Fruit fly (Drosophila melanogaster) whole organism, pupa: Measurements from ENCODE around the gene cutlet.
A peak's percentile ranks its signal among the peaks of the same experiment; 100 is the strongest.

Source experiments
- CG10348 ChIP-seq: fragments of 200-800 bp; sonication (Bioruptor generic); IDR thresholded peaks from 2 replicates; pipeline ENCODE4 v1.3.6; 2022; ENCODE audit warnings: missing biosample characterization, missing genetic modification characterization
- CG12605 ChIP-seq: fragments of 200-800 bp; sonication (Bioruptor generic); IDR thresholded peaks from 2 replicates; pipeline ENCODE4 v1.3.6; 2022; ENCODE audit warnings: missing biosample characterization, missing genetic modification characterization
- CG13204 ChIP-seq: fragments of 200-800 bp; sonication (Bioruptor generic); optimal IDR thresholded peaks from 2 replicates; lab custom pipeline; 2018; ENCODE audit warnings: missing biosample characterization, mild to moderate bottlenecking, missing genetic modification characterization, moderate library complexity
- CG14655 ChIP-seq: fragments of 200-800 bp; sonication (Bioruptor generic); optimal IDR thresholded peaks from 3 replicates; lab custom pipeline; 2017; ENCODE audit warnings: mild to moderate bottlenecking, missing biosample characterization, missing genetic modification reagents, missing genetic modification characterization
- CG15710 ChIP-seq: fragments of 200-800 bp; sonication (Bioruptor generic); optimal IDR thresholded peaks from 2 replicates; lab custom pipeline; 2018; ENCODE audit warnings: missing biosample characterization, mild to moderate bottlenecking, missing genetic modification characterization, moderate library complexity
- CG17806 ChIP-seq: fragments of 200-800 bp; sonication (Bioruptor generic); optimal IDR thresholded peaks from 2 replicates; lab custom pipeline; 2018; ENCODE audit warnings: missing biosample characterization, mild to moderate bottlenecking, missing genetic modification characterization, moderate library complexity
- CG32121 ChIP-seq: fragments of 200-800 bp; sonication (Bioruptor generic); IDR thresholded peaks from 2 replicates; pipeline ENCODE4 v1.3.6; 2022; ENCODE audit warnings: missing biosample characterization, missing genetic modification characterization
- CG34367 ChIP-seq: fragments of 200-800 bp; sonication (Bioruptor generic); optimal IDR thresholded peaks from 2 replicates; lab custom pipeline; 2018; ENCODE audit warnings: missing biosample characterization, mild to moderate bottlenecking, missing genetic modification characterization
- CG4496 ChIP-seq: fragments of 200-800 bp; sonication (Bioruptor generic); IDR thresholded peaks from 3 replicates; pipeline ENCODE4 v1.3.6; 2022; ENCODE audit warnings: missing biosample characterization, missing genetic modification characterization
- CG8159 ChIP-seq: fragments of 200-800 bp; sonication (Bioruptor generic); optimal IDR thresholded peaks from 3 replicates; lab custom pipeline; 2018; ENCODE audit warnings: missing biosample characterization, mild to moderate bottlenecking, missing genetic modification characterization, moderate library complexity
- CG8301 ChIP-seq: fragments of 200-800 bp; sonication (Bioruptor generic); optimal IDR thresholded peaks from 2 replicates; lab custom pipeline; 2018; ENCODE audit warnings: missing biosample characterization, mild to moderate bottlenecking, missing genetic modification characterization
- CG9948 ChIP-seq: fragments of 200-800 bp; sonication (Bioruptor generic); optimal IDR thresholded peaks from 2 replicates; lab custom pipeline; 2018; ENCODE audit warnings: missing biosample characterization, mild to moderate bottlenecking, missing genetic modification characterization, moderate library complexity
- D1 ChIP-seq: fragments of 200-800 bp; sonication (Bioruptor generic); optimal IDR thresholded peaks from 2 replicates; lab custom pipeline; 2018; ENCODE audit warnings: missing biosample characterization, mild to moderate bottlenecking, missing genetic modification characterization, moderate library complexity
- EcR ChIP-seq: fragments of 200-800 bp; sonication (Bioruptor generic); optimal IDR thresholded peaks from 3 replicates; lab custom pipeline; 2019; ENCODE audit warnings: missing biosample characterization, missing genetic modification characterization, mild to moderate bottlenecking, moderate library complexity, missing genetic modification reagents
- Ets98B ChIP-seq: fragments of 200-800 bp; sonication (Bioruptor generic); IDR thresholded peaks from 2 replicates; pipeline ENCODE4 v1.3.6; 2022; ENCODE audit warnings: missing biosample characterization, missing genetic modification characterization
- Pif1A ChIP-seq: fragments of 200-800 bp; sonication (Bioruptor generic); optimal IDR thresholded peaks from 3 replicates; lab custom pipeline; 2016; ENCODE audit warnings: missing biosample characterization, missing genetic modification characterization
- Pif1B ChIP-seq: fragments of 200-800 bp; sonication (Bioruptor generic); optimal IDR thresholded peaks from 3 replicates; lab custom pipeline; 2016; ENCODE audit warnings: missing biosample characterization, missing genetic modification characterization
- Snoo ChIP-seq: fragments of 200-800 bp; sonication (Bioruptor generic); optimal IDR thresholded peaks from 3 replicates; lab custom pipeline; 2017; ENCODE audit warnings: missing biosample characterization, mild to moderate bottlenecking, missing genetic modification characterization, inconsistent platforms
- fd96Ca ChIP-seq: fragments of 200-800 bp; sonication (Bioruptor generic); IDR thresholded peaks from 3 replicates; pipeline ENCODE4 v1.3.6; 2022; ENCODE audit warnings: missing biosample characterization, missing genetic modification characterization
- gl ChIP-seq: fragments of 200-800 bp; sonication (Bioruptor generic); optimal IDR thresholded peaks from 2 replicates; lab custom pipeline; 2018; ENCODE audit warnings: missing biosample characterization, mild to moderate bottlenecking, missing genetic modification characterization
- rn ChIP-seq: fragments of 200-800 bp; sonication (Bioruptor generic); IDR thresholded peaks from 2 replicates; pipeline ENCODE4 v1.3.6; 2022; ENCODE audit warnings: missing biosample characterization, missing genetic modification characterization

Gene cutlet

dm6 chr2L:3703260-3703659 is 8.3 kb downstream of the cutlet start, which contains the start of gene CG2816:
CG2816 (plus strand) TSS chr2L:3703659.
- TF ChIP-seq CG32121 (peak; percentile 96), Snoo (tag; lab: Kevin White, UChicago) (peak; percentile 72), Ets98B (peak; percentile 96), gl (tag; lab: Kevin White, UChicago) (no peak), CG13204 (no peak), CG8159 (tag; lab: Kevin White, UChicago) (no peak), CG17806 (tag; lab: Kevin White, UChicago) (peak; percentile 69), CG4496 (peak; percentile 96), CG34367 (peak; percentile 47), Pif1A (GFP tag; lab: Kevin White, UChicago) (peak; percentile 82), rn (GFP tag; lab: Robert Waterston, UW) (peak; percentile 91), EcR (GFP tag; lab: Kevin White, UChicago) (no peak), CG14655 (GFP tag; lab: Kevin White, UChicago) (peak; percentile 89), CG10348 (GFP tag; lab: Robert Waterston, UW) (peak; percentile 90), fd96Ca (peak; percentile 97), D1 (no peak), CG15710 (tag; lab: Kevin White, UChicago) (no peak), CG12605 (peak; percentile 91), CG8301 (tag; lab: Kevin White, UChicago) (peak; percentile 85), CG9948 (no peak), Pif1B (GFP tag; lab: Kevin White, UChicago) (peak; percentile 81)

dm6 chr2L:3701526-3701925 is 10.0 kb downstream of the cutlet start, which contains the start of gene CG43145:
CG43145 (plus strand) TSS chr2L:3701826.
- TF ChIP-seq Pif1A (GFP tag; lab: Kevin White, UChicago): no peak
- TF ChIP-seq CG32121: no peak
- no peak for TF ChIP-seq CG17806 (tag; lab: Kevin White, UChicago)
- no peak for TF ChIP-seq CG4496
- no peak for TF ChIP-seq CG9948
- TF ChIP-seq CG34367: no peak
- TF ChIP-seq CG8301 (tag; lab: Kevin White, UChicago): no peak
- TF ChIP-seq Pif1B (GFP tag; lab: Kevin White, UChicago): no peak
- TF ChIP-seq D1: no peak
- TF ChIP-seq CG10348 (GFP tag; lab: Robert Waterston, UW): no peak
- no peak for TF ChIP-seq CG14655 (GFP tag; lab: Kevin White, UChicago)
- no peak for TF ChIP-seq gl (tag; lab: Kevin White, UChicago)
- no peak for TF ChIP-seq rn (GFP tag; lab: Robert Waterston, UW)
- no peak for TF ChIP-seq CG8159 (tag; lab: Kevin White, UChicago)
- TF ChIP-seq CG13204: no peak
- no peak for TF ChIP-seq CG12605
- no peak for TF ChIP-seq fd96Ca
- TF ChIP-seq EcR (GFP tag; lab: Kevin White, UChicago): no peak

- TF ChIP-seq CG15710 (tag; lab: Kevin White, UChicago): no peak
- no peak for TF ChIP-seq Pif1B (GFP tag; lab: Kevin White, UChicago)
- TF ChIP-seq CG13204: no peak
- TF ChIP-seq CG9948: no peak
- TF ChIP-seq CG14655 (GFP tag; lab: Kevin White, UChicago): no peak
- TF ChIP-seq fd96Ca: no peak
- TF ChIP-seq CG17806 (tag; lab: Kevin White, UChicago): no peak
- TF ChIP-seq Snoo (tag; lab: Kevin White, UChicago): no peak
- no peak for TF ChIP-seq CG10348 (GFP tag; lab: Robert Waterston, UW)
- TF ChIP-seq EcR (GFP tag; lab: Kevin White, UChicago): no peak
- TF ChIP-seq D1: no peak
- TF ChIP-seq rn (GFP tag; lab: Robert Waterston, UW): no peak
- TF ChIP-seq CG32121: no peak
Measured at dm6 chr2L:3700990-3701389, 10.6 kb downstream of the cutlet start, which contains the start of gene CG42467. CG42467 (plus strand) TSS chr2L:3701290.

- TF ChIP-seq EcR (GFP tag; lab: Kevin White, UChicago): no peak
- TF ChIP-seq CG32121: no peak
- no peak for TF ChIP-seq Ets98B
- TF ChIP-seq CG13204: no peak
- no peak for TF ChIP-seq CG12605
- TF ChIP-seq CG8301 (tag; lab: Kevin White, UChicago): no peak
- no peak for TF ChIP-seq CG14655 (GFP tag; lab: Kevin White, UChicago)
- no peak for TF ChIP-seq CG34367
- no peak for TF ChIP-seq Snoo (tag; lab: Kevin White, UChicago)
- TF ChIP-seq Pif1A (GFP tag; lab: Kevin White, UChicago): no peak
- TF ChIP-seq fd96Ca: no peak
- no peak for TF ChIP-seq CG10348 (GFP tag; lab: Robert Waterston, UW)
- TF ChIP-seq D1: no peak
- no peak for TF ChIP-seq rn (GFP tag; lab: Robert Waterston, UW)
- no peak for TF ChIP-seq CG15710 (tag; lab: Kevin White, UChicago)
- TF ChIP-seq CG17806 (tag; lab: Kevin White, UChicago): no peak
- TF ChIP-seq, all 21 proteins: peak for 0
Measured at dm6 chr2L:3700374-3700773, 11.2 kb downstream of the cutlet start, which contains the start of gene Sfp24C1. Sfp24C1 (plus strand) TSS chr2L:3700674.

dm6 chr2L:3699895-3700294 is 11.7 kb downstream of the cutlet start, which contains the start of gene CG42465:
CG42465 (plus strand) TSS chr2L:3700195.
- TF ChIP-seq CG8159 (tag; lab: Kevin White, UChicago): no peak
- no peak for TF ChIP-seq CG10348 (GFP tag; lab: Robert Waterston, UW)
- no peak for TF ChIP-seq CG17806 (tag; lab: Kevin White, UChicago)
- TF ChIP-seq CG32121: no peak
- no peak for TF ChIP-seq rn (GFP tag; lab: Robert Waterston, UW)
- TF ChIP-seq CG4496: no peak
- TF ChIP-seq Snoo (tag; lab: Kevin White, UChicago): no peak
- TF ChIP-seq Ets98B: no peak
- no peak for TF ChIP-seq fd96Ca
- no peak for TF ChIP-seq CG34367
- TF ChIP-seq gl (tag; lab: Kevin White, UChicago): no peak
- TF ChIP-seq CG13204: no peak
- no peak for TF ChIP-seq CG12605
- TF ChIP-seq D1: no peak
- TF ChIP-seq CG9948: no peak
- TF ChIP-seq Pif1A (GFP tag; lab: Kevin White, UChicago): no peak
- TF ChIP-seq Pif1B (GFP tag; lab: Kevin White, UChicago): no peak
- no peak for TF ChIP-seq CG15710 (tag; lab: Kevin White, UChicago)
